Worm (Caenorhabditis elegans): Measurements from ENCODE around the gene dbt-1.

Gene dbt-1

ce11 chrII:7911015-7911414 lies 34.0 kb downstream of the dbt-1 start, which contains the start of gene ZK675.4:
Gene ZK675.4 (plus strand): TSS chrII:7911315.
- no peak for TF ChIP-seq madf-10 (tag; optimal IDR thresholded peaks at IDR 0.05)
- no peak for TF ChIP-seq unc-130 (GFP tag; optimal IDR thresholded peaks at IDR 0.05)
- no peak for TF ChIP-seq ztf-6 (GFP tag; IDR thresholded peaks at IDR 0.05)
- TF ChIP-seq ztf-25 (GFP tag; IDR thresholded peaks at IDR 0.05): no peak
- TF ChIP-seq B0035.1 (tag; optimal IDR thresholded peaks at IDR 0.05): no peak
- no peak for TF ChIP-seq snpc-4 (GFP tag; optimal IDR thresholded peaks at IDR 0.05)
- TF ChIP-seq snpc-4 (tag; optimal IDR thresholded peaks at IDR 0.05): no peak
- no peak for TF ChIP-seq ztf-28 (GFP tag; IDR thresholded peaks at IDR 0.05)
- no peak for TF ChIP-seq hrde-1 (tag; optimal IDR thresholded peaks at IDR 0.05; ENCODE audit: borderline replicate concordance)
- no peak for TF ChIP-seq lag-1 (GFP tag; IDR thresholded peaks at IDR 0.05)
- TF ChIP-seq dpff-1 (tag; optimal IDR thresholded peaks at IDR 0.05): no peak
- TF ChIP-seq rpc-1 (optimal IDR thresholded peaks at IDR 0.05): no peak
- TF ChIP-seq rpc-1 (tag; optimal IDR thresholded peaks at IDR 0.05): no peak
- no peak for TF ChIP-seq ccch-3 (GFP tag; optimal IDR thresholded peaks at IDR 0.05)
- TF ChIP-seq nfya-1 (tag; optimal IDR thresholded peaks at IDR 0.05; ENCODE audit: borderline replicate concordance, insufficient read depth): no peak
- no peak for TF ChIP-seq dpl-1 (GFP tag; optimal IDR thresholded peaks at IDR 0.05)
- no peak for TF ChIP-seq F37B4.10 (GFP tag; IDR thresholded peaks at IDR 0.05)
- no peak for TF ChIP-seq F52B5.7 (tag; optimal IDR thresholded peaks at IDR 0.05)

DNA sequence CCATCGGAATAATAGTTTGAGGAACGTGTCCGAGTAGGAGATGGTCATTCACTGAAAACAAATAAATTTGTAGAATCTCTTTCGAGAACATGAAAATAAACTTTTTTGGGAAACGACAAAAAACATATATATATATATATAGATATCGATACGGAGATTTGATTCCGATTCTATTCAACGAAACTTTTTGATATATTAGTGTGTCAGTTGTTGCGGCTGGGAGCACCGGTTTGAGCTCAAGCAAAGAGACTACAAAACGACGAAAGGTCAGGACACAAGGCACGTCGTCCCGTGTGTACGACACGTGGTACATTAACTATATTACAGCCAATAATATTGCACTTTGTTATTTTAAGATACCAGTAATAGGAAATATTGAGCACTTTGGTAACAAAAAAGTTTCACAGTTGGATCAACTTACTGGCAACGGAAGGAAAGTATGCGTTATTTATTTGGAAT lies 37.4 kb downstream of the dbt-1 start, which contains the start of gene best-23:
Gene best-23 (minus strand): TSS at position 51 of the 459 bp plus-strand sequence.
- TF ChIP-seq F37B4.10 (GFP tag; IDR thresholded peaks at IDR 0.05) (no peak), F49E8.2 (tag; optimal IDR thresholded peaks at IDR 0.05; ENCODE audit: insufficient read depth) (no peak), snpc-3.4 (tag; optimal IDR thresholded peaks at IDR 0.05) (no peak)

DNA sequence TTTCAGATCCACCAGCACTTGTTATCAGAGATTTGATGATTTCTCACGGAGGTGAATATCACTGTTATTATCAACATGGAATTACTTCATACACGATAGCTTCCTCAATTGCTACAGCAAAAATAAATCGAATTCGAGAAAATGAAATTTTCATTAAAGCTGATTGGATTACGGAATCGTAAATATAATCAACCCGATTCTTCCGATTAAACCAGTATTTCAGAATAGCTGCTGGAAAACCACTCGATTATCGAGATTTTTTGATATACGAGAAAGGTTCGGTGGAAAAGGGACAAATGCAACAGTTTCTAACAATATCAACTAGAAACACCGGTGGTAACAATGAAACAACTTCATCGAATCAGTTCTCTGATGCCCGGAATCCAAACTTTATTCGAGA lies 43.0 kb downstream of the dbt-1 start:
- TF ChIP-seq ztf-28 (GFP tag; IDR thresholded peaks at IDR 0.05) (no peak), K12H6.12 (tag; optimal IDR thresholded peaks at IDR 0.05) (no peak), lin-54 (GFP tag; optimal IDR thresholded peaks at IDR 0.05) (no peak), mxl-1 (tag; optimal IDR thresholded peaks at IDR 0.05) (no peak), ztf-22 (GFP tag; optimal IDR thresholded peaks at IDR 0.05) (no peak), sea-2 (GFP tag; IDR thresholded peaks at IDR 0.05) (no peak), attf-6 (GFP tag; IDR thresholded peaks at IDR 0.05) (no peak), him-1 (tag; optimal IDR thresholded peaks at IDR 0.05) (no peak), ztf-26 (tag; optimal IDR thresholded peaks at IDR 0.05) (no peak), B0336.3 (GFP tag; IDR thresholded peaks at IDR 0.05) (no peak), snpc-1.3 (tag; optimal IDR thresholded peaks at IDR 0.05; ENCODE audit: insufficient read depth) (no peak)

DNA sequence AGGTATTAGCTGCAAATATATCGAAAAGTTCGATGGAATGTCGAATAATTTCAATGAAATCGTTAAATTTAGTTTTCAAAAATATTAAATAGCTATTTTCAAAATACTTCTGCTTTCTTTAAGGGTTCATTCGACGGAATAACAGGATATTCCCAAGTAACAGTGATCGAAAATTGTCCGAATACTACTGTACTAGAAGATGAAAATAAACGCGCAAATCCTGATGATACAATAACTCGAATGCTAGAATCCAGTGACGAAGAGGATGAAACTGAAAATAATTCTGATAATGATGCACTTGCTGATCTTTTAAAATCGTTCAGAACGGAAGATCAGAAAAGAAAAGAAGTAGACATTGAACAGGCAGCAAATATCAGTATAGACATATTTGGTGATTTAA lies 44.2 kb downstream of the dbt-1 start:
- TF ChIP-seq madf-8 (GFP tag; conservative IDR thresholded peaks at IDR 0.05) (no peak), atf-7 (tag; optimal IDR thresholded peaks at IDR 0.05) (no peak), cebp-2 (GFP tag; IDR thresholded peaks at IDR 0.05) (no peak), tbx-9 (tag; optimal IDR thresholded peaks at IDR 0.05; ENCODE audit: borderline replicate concordance) (no peak), F23B12.7 (tag; optimal IDR thresholded peaks at IDR 0.05; ENCODE audit: insufficient read depth) (no peak), ztf-25 (GFP tag; IDR thresholded peaks at IDR 0.05) (no peak), sea-2 (GFP tag; IDR thresholded peaks at IDR 0.05) (no peak), lir-1 (GFP tag; conservative IDR thresholded peaks at IDR 0.05) (no peak), aptf-3 (GFP tag; IDR thresholded peaks at IDR 0.05) (no peak), hmg-20 (GFP tag; IDR thresholded peaks at IDR 0.05) (no peak), ceh-27 (GFP tag; optimal IDR thresholded peaks at IDR 0.05) (no peak)
